Fruit fly (Drosophila melanogaster): ENCODE data around the gene CG34248.

DNA sequence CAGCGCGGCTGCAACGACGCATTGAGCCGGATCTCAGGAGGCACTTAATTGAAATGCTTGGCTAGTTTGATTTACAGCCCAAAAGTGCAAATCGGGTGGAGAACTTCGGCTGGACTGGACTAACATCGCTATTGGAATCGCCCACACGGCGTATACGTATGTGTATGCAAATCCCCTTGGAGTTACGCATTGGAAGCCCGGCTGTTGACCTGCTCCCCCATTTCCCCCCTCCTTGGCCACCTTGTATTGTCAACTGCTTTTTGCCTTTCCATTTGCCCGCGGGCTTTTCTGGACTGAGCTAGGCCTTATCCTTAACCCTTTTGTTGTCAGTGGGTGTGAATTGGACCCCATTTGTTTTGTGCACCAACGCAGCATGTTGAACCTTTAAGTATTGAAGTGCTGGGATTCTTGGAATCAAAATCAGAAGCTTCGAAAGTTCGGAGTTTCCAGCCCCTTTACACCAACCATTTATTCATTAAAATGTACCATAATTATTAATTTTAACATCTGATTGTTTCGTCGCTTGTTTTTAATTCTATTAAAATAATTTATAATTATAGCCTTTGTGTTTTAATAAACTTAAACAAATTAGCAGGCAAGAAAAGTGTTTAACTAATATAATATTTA is 4.8 kb upstream of the CG34248 start:
- TF ChIP-seq CG12605 (GFP tag; IDR thresholded peaks at IDR 0.05): no peak
- peak; percentile 20 for TF ChIP-seq CG34367 (tag; optimal IDR thresholded peaks at IDR 0.05)
- peak; percentile 49 for TF ChIP-seq CG9948 (tag; optimal IDR thresholded peaks at IDR 0.05)
- TF ChIP-seq Snoo (tag; optimal IDR thresholded peaks at IDR 0.05): no peak

Data from whole organism, pupa.